Worm (Caenorhabditis elegans): Measurements from ENCODE around the gene K08D8.6.

The K08D8.6 gene

DNA sequence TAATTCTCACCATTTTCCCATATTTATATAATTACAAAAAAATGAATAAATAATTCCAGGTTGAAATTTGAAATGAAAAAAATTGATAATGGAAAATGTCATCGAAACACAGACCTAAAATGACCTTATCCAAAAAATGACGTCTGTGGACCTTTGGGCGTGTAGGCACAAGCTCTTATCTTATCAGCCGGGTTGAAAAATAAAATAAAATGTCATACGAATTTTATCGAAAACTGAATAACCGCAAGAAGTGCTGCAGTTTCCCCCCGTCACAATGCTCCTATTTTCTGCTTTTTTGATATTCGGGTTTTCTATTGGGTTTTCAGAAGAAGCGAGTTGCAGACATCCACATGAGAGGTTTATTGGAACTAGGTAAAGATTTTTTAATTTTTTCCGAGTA, 24.4 kb downstream of the K08D8.6 start, which contains the start of gene clec-186:
clec-186 (plus strand) TSS at position 226 of the 400 bp plus-strand sequence.
- TF ChIP-seq unc-62 (GFP tag; optimal IDR thresholded peaks at IDR 0.05) = no peak

DNA sequence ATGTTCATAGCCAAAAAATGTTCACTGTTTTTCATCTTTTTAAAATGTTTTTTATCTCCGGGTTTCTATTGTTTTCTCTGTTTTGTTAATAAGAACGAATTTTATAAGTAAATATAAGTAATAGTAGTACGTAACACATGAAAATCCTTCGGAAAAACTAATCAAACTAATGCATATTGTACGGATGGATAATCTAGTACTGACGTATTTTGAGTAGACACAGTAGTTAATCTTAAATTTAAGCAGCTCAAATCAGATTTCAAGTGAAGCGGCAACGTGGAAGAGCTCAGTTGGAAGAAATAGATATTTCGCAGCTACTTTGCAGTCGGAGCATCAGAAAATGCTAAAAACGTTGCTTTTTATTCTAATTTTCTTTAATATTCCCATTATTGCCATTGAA, 30.5 kb downstream of the K08D8.6 start, which contains the start of gene gcy-18:
gcy-18 (plus strand) TSS at position 301 of the 400 bp plus-strand sequence.
- TF ChIP-seq unc-62 (GFP tag; optimal IDR thresholded peaks at IDR 0.05) = no peak

ce11 chrIV:12855248-12855647, 35.1 kb downstream of the K08D8.6 start, which contains the start of gene nstp-5:
Gene nstp-5 (plus strand): TSS chrIV:12855548.
- TF ChIP-seq unc-62 (GFP tag; optimal IDR thresholded peaks at IDR 0.05) = no peak

ce11 chrIV:12854372-12855114, 35.8 kb downstream of the K08D8.6 start:
- no peak for TF ChIP-seq unc-62 (GFP tag; optimal IDR thresholded peaks at IDR 0.05)

DNA sequence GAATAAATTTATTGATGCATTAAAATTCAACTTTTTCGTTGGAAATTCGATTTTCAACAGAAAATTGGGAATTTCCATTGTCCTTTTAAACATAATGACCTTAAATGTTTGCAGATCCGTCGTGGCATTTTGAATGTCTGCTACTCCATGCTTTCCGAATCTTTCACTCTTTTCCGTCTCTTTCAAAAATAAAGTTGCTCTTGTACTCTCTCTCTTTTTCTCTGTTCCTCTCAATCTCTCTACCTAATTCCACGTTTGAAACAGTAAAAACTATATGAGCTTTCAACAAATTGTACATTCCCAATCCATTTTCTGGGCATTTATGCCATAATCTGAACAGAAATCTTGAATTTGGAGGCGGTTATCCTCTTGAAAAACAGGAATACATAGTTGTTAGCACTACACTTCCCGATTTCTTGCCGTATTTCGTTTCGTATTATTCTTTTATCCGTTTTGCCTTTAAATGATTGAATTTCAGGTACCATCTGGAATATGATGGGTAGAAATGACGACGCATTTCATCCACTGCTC, 41.2 kb downstream of the K08D8.6 start, which contains the start of gene srf-3:
srf-3 (plus strand) TSS at position 481 of the 531 bp plus-strand sequence.
- TF ChIP-seq unc-62 (GFP tag; optimal IDR thresholded peaks at IDR 0.05) = no peak

- TF ChIP-seq unc-62 (GFP tag; optimal IDR thresholded peaks at IDR 0.05) = no peak
Observed at ce11 chrIV:12845596-12845995, 44.7 kb downstream of the K08D8.6 start, which contains the start of gene txt-19. Gene txt-19 (plus strand): TSS chrIV:12845899.

DNA sequence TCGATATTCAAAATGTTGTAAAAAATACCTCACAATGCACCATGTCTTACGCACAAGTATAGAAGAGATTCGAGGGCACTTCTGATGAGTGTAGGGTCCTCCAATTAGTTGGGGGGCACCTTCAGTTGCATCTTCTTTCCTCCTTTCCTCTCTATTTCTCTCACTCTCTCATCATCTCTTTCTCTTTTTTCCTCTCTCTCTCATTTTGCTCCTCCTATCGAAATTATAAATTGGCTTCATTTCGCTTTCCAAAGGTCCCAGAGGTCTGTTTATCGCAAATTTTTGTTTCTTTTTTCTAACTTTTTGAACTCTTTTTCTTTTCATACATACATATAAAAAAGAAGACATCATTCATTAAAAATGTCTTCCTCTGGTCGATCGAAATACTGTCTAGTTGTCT, 47.4 kb downstream of the K08D8.6 start:
- TF ChIP-seq unc-62 (GFP tag; optimal IDR thresholded peaks at IDR 0.05) = no peak

DNA sequence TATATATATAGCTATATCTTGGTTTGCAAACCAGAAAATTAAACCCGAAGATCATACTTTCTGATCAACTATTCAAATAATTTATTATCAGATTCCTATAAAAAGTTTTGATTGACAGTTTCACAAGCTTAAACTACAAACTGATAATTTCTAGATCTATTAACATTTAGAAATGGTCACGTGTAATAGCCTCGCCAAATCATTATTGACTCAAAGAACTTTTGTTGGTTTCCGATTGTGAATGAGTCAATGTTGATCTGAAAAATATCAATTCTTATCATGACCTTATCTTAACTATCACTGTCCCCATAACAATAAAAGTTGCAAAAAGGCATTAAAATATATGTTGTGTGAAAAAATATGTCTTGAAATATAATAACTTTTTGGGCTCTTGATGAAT, 48.2 kb downstream of the K08D8.6 start:
- TF ChIP-seq unc-62 (GFP tag; optimal IDR thresholded peaks at IDR 0.05) = no peak

ce11 chrIV:12840873-12841272, 49.4 kb downstream of the K08D8.6 start:
- TF ChIP-seq unc-62 (GFP tag; optimal IDR thresholded peaks at IDR 0.05) = no peak

ce11 chrIV:12840348-12840747, 50.0 kb downstream of the K08D8.6 start:
- TF ChIP-seq unc-62 (GFP tag; optimal IDR thresholded peaks at IDR 0.05) = no peak
